Worm (Caenorhabditis elegans): ENCODE results near the gene E04D5.4.

The E04D5.4 gene

ce11 chrII:10456979-10457378 is 16.9 kb downstream of the E04D5.4 start, which contains the start of gene ZK673.11:
Gene ZK673.11 (plus strand): TSS chrII:10457279.
- TF ChIP-seq nhr-28 (tag; optimal IDR thresholded peaks at IDR 0.05): no peak
- no peak for TF ChIP-seq hlh-1 (tag; optimal IDR thresholded peaks at IDR 0.05)
- TF ChIP-seq mep-1 (tag; optimal IDR thresholded peaks at IDR 0.05): no peak
- no peak for TF ChIP-seq cnd-1 (tag; optimal IDR thresholded peaks at IDR 0.05)
- TF ChIP-seq ceh-83 (GFP tag; optimal IDR thresholded peaks at IDR 0.05): no peak
- TF ChIP-seq tbx-8 (GFP tag; optimal IDR thresholded peaks at IDR 0.05): no peak

- TF ChIP-seq lin-13 (tag; optimal IDR thresholded peaks at IDR 0.05): no peak
- no peak for TF ChIP-seq lsy-2 (tag; optimal IDR thresholded peaks at IDR 0.05)
- TF ChIP-seq drap-1 (GFP tag; optimal IDR thresholded peaks at IDR 0.05): no peak
These were observed 21.1 kb downstream of the E04D5.4 start, which contains the start of gene ZK673.5 for ce11 chrII:10461207-10461606. Gene ZK673.5 (plus strand): TSS chrII:10461507.

- no peak for TF ChIP-seq nhr-76 (tag; optimal IDR thresholded peaks at IDR 0.05)
- no peak for TF ChIP-seq M03D4.4 (tag; optimal IDR thresholded peaks at IDR 0.05)
- TF ChIP-seq ceh-83 (GFP tag; optimal IDR thresholded peaks at IDR 0.05): no peak
- TF ChIP-seq ztf-11 (tag; optimal IDR thresholded peaks at IDR 0.05): no peak
These were observed 24.3 kb downstream of the E04D5.4 start, which contains the start of the genes ZK673.6 and sdz-37 for ce11 chrII:10464230-10464920. Gene ZK673.6 (minus strand): TSS chrII:10464330. Gene sdz-37 (plus strand): TSS chrII:10464870.

DNA sequence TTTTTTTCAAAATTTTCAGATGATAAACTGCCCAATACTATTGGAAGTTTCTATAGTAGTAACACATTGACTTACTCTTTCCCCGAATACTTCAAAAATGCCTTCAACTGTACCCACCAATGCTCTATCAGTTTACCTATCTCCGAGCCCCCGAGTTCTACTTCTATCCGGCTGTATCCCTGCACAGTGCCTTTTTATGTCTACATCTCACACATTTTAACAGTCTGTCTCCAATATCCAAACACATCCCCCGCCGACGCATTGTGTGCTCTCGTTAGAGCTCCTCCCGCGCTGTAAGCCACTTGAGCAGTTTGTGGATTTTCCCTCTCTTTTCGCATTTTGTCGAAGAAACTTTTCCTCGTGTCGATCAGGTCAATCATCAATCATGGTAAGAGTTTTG is 26.5 kb downstream of the E04D5.4 start, which contains the start of gene tnc-2:
TSS of gene tnc-2 (plus strand) at position 301 of the 400 bp plus-strand sequence.
- no peak for TF ChIP-seq sem-2 (GFP tag; optimal IDR thresholded peaks at IDR 0.05)
- no peak for TF ChIP-seq mab-5 (tag; optimal IDR thresholded peaks at IDR 0.05)
- no peak for TF ChIP-seq unc-120 (tag; optimal IDR thresholded peaks at IDR 0.05; ENCODE audit: poor library complexity, severe bottlenecking)
- TF ChIP-seq mep-1 (tag; optimal IDR thresholded peaks at IDR 0.05): no peak
- TF ChIP-seq lin-32 (GFP tag; optimal IDR thresholded peaks at IDR 0.05): no peak
- TF ChIP-seq elt-1 (tag; optimal IDR thresholded peaks at IDR 0.05; ENCODE audit: borderline replicate concordance, insufficient read depth): no peak
- TF ChIP-seq cnd-1 (tag; optimal IDR thresholded peaks at IDR 0.05): no peak
- TF ChIP-seq lin-13 (tag; optimal IDR thresholded peaks at IDR 0.05): no peak
- no peak for TF ChIP-seq nhr-237 (tag; optimal IDR thresholded peaks at IDR 0.05)
- TF ChIP-seq unc-62 (GFP tag; optimal IDR thresholded peaks at IDR 0.05): no peak
- no peak for TF ChIP-seq ztf-11 (tag; optimal IDR thresholded peaks at IDR 0.05)
- TF ChIP-seq hlh-1 (tag; optimal IDR thresholded peaks at IDR 0.05): no peak
- no peak for TF ChIP-seq unc-39 (tag; optimal IDR thresholded peaks at IDR 0.05)
- no peak for TF ChIP-seq nhr-2 (tag; optimal IDR thresholded peaks at IDR 0.05)

DNA sequence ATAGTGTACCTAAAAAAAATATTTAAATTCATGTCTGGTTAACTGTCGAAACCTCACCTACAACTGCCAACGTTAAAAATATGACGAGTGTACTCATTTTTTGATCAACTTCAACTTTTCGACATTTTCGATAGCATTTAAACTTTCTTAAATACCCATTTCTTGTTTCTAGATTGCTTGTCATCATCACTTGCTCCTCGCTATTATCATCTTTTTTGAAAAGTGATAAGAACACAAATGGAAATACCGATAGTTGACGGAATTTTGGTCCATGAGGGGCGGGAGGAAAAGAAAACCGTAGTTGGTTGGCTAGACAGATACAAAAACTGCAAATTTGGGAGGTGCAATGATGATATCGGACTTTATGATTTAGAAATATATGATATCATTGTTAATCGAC is 30.1 kb downstream of the E04D5.4 start, which contains the start of gene clec-143:
TSS of gene clec-143 (minus strand) at position 139 of the 400 bp plus-strand sequence.
- TF ChIP-seq drap-1 (GFP tag; optimal IDR thresholded peaks at IDR 0.05) (no peak), ztf-11 (tag; optimal IDR thresholded peaks at IDR 0.05) (no peak), bed-3 (GFP tag; optimal IDR thresholded peaks at IDR 0.05) (no peak), lin-32 (GFP tag; optimal IDR thresholded peaks at IDR 0.05) (no peak), ceh-39 (tag; optimal IDR thresholded peaks at IDR 0.05) (no peak), elt-3 (tag; optimal IDR thresholded peaks at IDR 0.05) (no peak), nhr-76 (tag; optimal IDR thresholded peaks at IDR 0.05) (no peak), pha-4 (tag; optimal IDR thresholded peaks at IDR 0.05) (no peak), unc-39 (tag; optimal IDR thresholded peaks at IDR 0.05) (no peak), snpc-4 (tag; optimal IDR thresholded peaks at IDR 0.05) (no peak), hlh-1 (tag; optimal IDR thresholded peaks at IDR 0.05) (no peak), unc-62 (GFP tag; optimal IDR thresholded peaks at IDR 0.05) (no peak), lin-13 (tag; optimal IDR thresholded peaks at IDR 0.05) (no peak), mep-1 (tag; optimal IDR thresholded peaks at IDR 0.05) (no peak), elt-1 (tag; optimal IDR thresholded peaks at IDR 0.05; ENCODE audit: borderline replicate concordance, insufficient read depth) (no peak), cnd-1 (tag; optimal IDR thresholded peaks at IDR 0.05) (no peak), mls-2 (tag; optimal IDR thresholded peaks at IDR 0.05) (no peak)

- no peak for TF ChIP-seq lin-13 (tag; optimal IDR thresholded peaks at IDR 0.05)
- no peak for TF ChIP-seq ztf-11 (tag; optimal IDR thresholded peaks at IDR 0.05)
- no peak for TF ChIP-seq hlh-1 (tag; optimal IDR thresholded peaks at IDR 0.05)
- TF ChIP-seq blmp-1 (tag; optimal IDR thresholded peaks at IDR 0.05): no peak
- no peak for TF ChIP-seq lin-32 (GFP tag; optimal IDR thresholded peaks at IDR 0.05)
- TF ChIP-seq mab-5 (tag; optimal IDR thresholded peaks at IDR 0.05): no peak
- no peak for TF ChIP-seq nhr-237 (tag; optimal IDR thresholded peaks at IDR 0.05)
- no peak for TF ChIP-seq sem-2 (GFP tag; optimal IDR thresholded peaks at IDR 0.05)
- TF ChIP-seq sptf-1 (tag; optimal IDR thresholded peaks at IDR 0.05): no peak
- TF ChIP-seq nhr-12 (tag; optimal IDR thresholded peaks at IDR 0.05): no peak
- no peak for TF ChIP-seq mls-2 (tag; optimal IDR thresholded peaks at IDR 0.05)
- TF ChIP-seq pha-4 (tag; optimal IDR thresholded peaks at IDR 0.05): no peak
These were observed 31.2 kb downstream of the E04D5.4 start, which contains the start of gene ZK666.1 for ce11 chrII:10471247-10471646. Gene ZK666.1 (minus strand): TSS chrII:10471347.
